Worm (Caenorhabditis elegans) whole organism, L1 larva: ENCODE results near the gene F55G7.5.

Experiments
- C34B4.2 ChIP-seq: sonication (generic microtip); optimal IDR thresholded peaks from 2 replicates; lab custom pipeline; 2017; ENCODE audit warnings: mild to moderate bottlenecking, missing genetic modification characterization, missing compliant biosample characterization
- F16B12.6 ChIP-seq: fragments of 150-350 bp; optimal IDR thresholded peaks from 2 replicates; lab custom pipeline; 2014; ENCODE audit warnings: missing biosample characterization, missing genetic modification characterization
- Y116A8C.19 ChIP-seq: sonication (generic microtip); optimal IDR thresholded peaks from 2 replicates; lab custom pipeline; 2016; ENCODE audit warnings: missing compliant biosample characterization, missing genetic modification characterization, borderline replicate concordance
- alr-1 ChIP-seq: fragments of 200-800 bp; sonication (Bioruptor generic); optimal IDR thresholded peaks from 2 replicates; lab custom pipeline; 2018; ENCODE audit warnings: borderline replicate concordance, mild to moderate bottlenecking, missing genetic modification characterization, missing compliant biosample characterization
- aly-2 ChIP-seq: fragments of 150-350 bp; optimal IDR thresholded peaks from 2 replicates; lab custom pipeline; 2014; ENCODE audit warnings: missing biosample characterization, missing genetic modification characterization
- blmp-1 ChIP-seq: fragments of 150-350 bp; optimal IDR thresholded peaks from 2 replicates; lab custom pipeline; 2014; ENCODE audit warnings: missing biosample characterization, missing genetic modification characterization
- ceh-8 ChIP-seq: fragments of 200-800 bp; sonication (Bioruptor generic); optimal IDR thresholded peaks from 2 replicates; lab custom pipeline; 2018; ENCODE audit warnings: mild to moderate bottlenecking, missing genetic modification characterization, moderate library complexity, missing compliant biosample characterization
- ceh-90 ChIP-seq: sonication (generic microtip); optimal IDR thresholded peaks from 2 replicates; lab custom pipeline; 2016; ENCODE audit warnings: missing genetic modification characterization, missing compliant biosample characterization
- ces-1 ChIP-seq: fragments of 150-350 bp; optimal IDR thresholded peaks from 2 replicates; lab custom pipeline; 2014; ENCODE audit warnings: missing biosample characterization, missing genetic modification reagents, missing genetic modification characterization
- dpl-1 ChIP-seq, 3 experiments: fragments of 150-350 bp in 2 of 3; sonication (generic microtip) in 1 of 3; optimal IDR thresholded peaks; 2 replicates each; lab custom pipeline; 2014 to 2017; ENCODE audit warnings: missing biosample characterization in 3 of 3, missing genetic modification characterization in 3 of 3, missing genetic modification reagents in 3 of 3
- dsc-1 ChIP-seq: sonication (generic microtip); optimal IDR thresholded peaks from 2 replicates; lab custom pipeline; 2016; ENCODE audit warnings: mild to moderate bottlenecking, missing genetic modification characterization, missing compliant biosample characterization
- egl-13 ChIP-seq: sonication (generic microtip); optimal IDR thresholded peaks from 2 replicates; lab custom pipeline; 2016; ENCODE audit warnings: missing genotype, missing genetic modification reagents, missing genetic modification characterization, missing compliant biosample characterization
- egl-27 ChIP-seq, 2 experiments: fragments of 150-350 bp in 1 of 2; sonication (generic microtip); optimal IDR thresholded peaks; 3 replicates each; lab custom pipeline; 2017 to 2018; ENCODE audit warnings: missing biosample characterization in 2 of 2, missing genetic modification characterization in 2 of 2, missing genetic modification reagents in 2 of 2
- elt-2 ChIP-seq: sonication (generic microtip); optimal IDR thresholded peaks from 2 replicates; lab custom pipeline; 2016; ENCODE audit warnings: missing genetic modification characterization, mild to moderate bottlenecking, inconsistent platforms, missing compliant biosample characterization, missing genetic modification reagents
- elt-3 ChIP-seq, 6 experiments: fragments of 150-350 bp in 1 of 6; sonication (generic microtip); optimal IDR thresholded peaks; 2 replicates each; lab custom pipeline; 2017 to 2018; ENCODE audit warnings: missing biosample characterization in 6 of 6, missing genetic modification characterization in 6 of 6, inconsistent platforms in 1 of 6
- fkh-10 ChIP-seq: sonication (generic microtip); optimal IDR thresholded peaks from 2 replicates; lab custom pipeline; 2017; ENCODE audit warnings: missing biosample characterization, missing genetic modification reagents, missing genetic modification characterization
- hpl-2 ChIP-seq: fragments of 150-350 bp; optimal IDR thresholded peaks from 2 replicates; lab custom pipeline; 2014; ENCODE audit warnings: missing biosample characterization, missing genetic modification reagents, missing genetic modification characterization
- isw-1 ChIP-seq: fragments of 200-800 bp; sonication (Bioruptor generic); IDR thresholded peaks from 2 replicates; pipeline ENCODE4 v1.3.6; 2022; ENCODE audit warnings: missing genetic modification characterization, missing compliant biosample characterization
- jun-1 ChIP-seq: fragments of 150-350 bp; optimal IDR thresholded peaks from 2 replicates; lab custom pipeline; 2014; ENCODE audit warnings: missing biosample characterization, missing genetic modification reagents, missing genetic modification characterization
- lin-14 ChIP-seq: fragments of 200-800 bp; sonication (Bioruptor generic); optimal IDR thresholded peaks from 2 replicates; lab custom pipeline; 2018; ENCODE audit warnings: mild to moderate bottlenecking, missing genetic modification characterization, moderate library complexity, missing compliant biosample characterization
- lin-35 ChIP-seq, 2 experiments: fragments of 150-350 bp; optimal IDR thresholded peaks; 2 replicates each; lab custom pipeline; 2014; ENCODE audit warnings: missing biosample characterization in 2 of 2, missing genetic modification characterization in 2 of 2, missing genetic modification reagents in 2 of 2
- lin-39 ChIP-seq: fragments of 150-350 bp; optimal IDR thresholded peaks from 2 replicates; lab custom pipeline; 2014; ENCODE audit warnings: missing biosample characterization, missing genetic modification reagents, missing genetic modification characterization
- lsy-2 ChIP-seq, 2 experiments: fragments of 150-350 bp; optimal IDR thresholded peaks; 2 replicates each; lab custom pipeline; 2014; ENCODE audit warnings: missing biosample characterization in 2 of 2, missing genetic modification characterization in 2 of 2
- mab-9 ChIP-seq: fragments of 200-800 bp; sonication (Bioruptor generic); IDR thresholded peaks from 2 replicates; pipeline ENCODE4 v1.3.6; 2022; ENCODE audit warnings: missing genetic modification reagents, missing genetic modification characterization, missing compliant biosample characterization
- mdl-1 ChIP-seq, 2 experiments: fragments of 150-350 bp; optimal IDR thresholded peaks; 2 replicates each; lab custom pipeline; 2014 to 2017; ENCODE audit warnings: missing biosample characterization in 2 of 2, missing genetic modification characterization in 2 of 2, inconsistent platforms in 1 of 2
- mef-2 ChIP-seq: fragments of 150-350 bp; optimal IDR thresholded peaks from 2 replicates; lab custom pipeline; 2014; ENCODE audit warnings: missing biosample characterization, missing genetic modification characterization
- mep-1 ChIP-seq: fragments of 150-350 bp; optimal IDR thresholded peaks from 2 replicates; lab custom pipeline; 2014; ENCODE audit warnings: missing biosample characterization, missing genetic modification characterization
- nhr-11 ChIP-seq: fragments of 150-350 bp; optimal IDR thresholded peaks from 2 replicates; lab custom pipeline; 2014; ENCODE audit warnings: missing biosample characterization, missing genetic modification characterization
- nhr-12 ChIP-seq: sonication (generic microtip); optimal IDR thresholded peaks from 2 replicates; lab custom pipeline; 2017; ENCODE audit warnings: missing biosample characterization, missing genetic modification characterization
- nhr-19 ChIP-seq: fragments of 200-800 bp; sonication (Bioruptor generic); conservative IDR thresholded peaks from 2 replicates; pipeline ENCODE4 v1.3.6; 2022; ENCODE audit warnings: missing genetic modification characterization, missing compliant biosample characterization
- nhr-20 ChIP-seq: sonication (generic microtip); optimal IDR thresholded peaks from 2 replicates; lab custom pipeline; 2016; ENCODE audit warnings: mild to moderate bottlenecking, missing genetic modification characterization, missing compliant biosample characterization
- nhr-237 ChIP-seq: fragments of 150-350 bp; optimal IDR thresholded peaks from 2 replicates; lab custom pipeline; 2014; ENCODE audit warnings: missing biosample characterization, missing genetic modification characterization
- nhr-28 ChIP-seq: fragments of 150-350 bp; optimal IDR thresholded peaks from 2 replicates; lab custom pipeline; 2014; ENCODE audit warnings: missing biosample characterization, missing genetic modification characterization
- nhr-77 ChIP-seq: fragments of 150-350 bp; optimal IDR thresholded peaks from 2 replicates; lab custom pipeline; 2014; ENCODE audit warnings: missing biosample characterization, missing genetic modification characterization
- nhr-85 ChIP-seq: sonication (generic microtip); peaks from one replicate; lab custom pipeline; 2016; ENCODE audit warnings: missing genetic modification characterization, inconsistent platforms, missing compliant biosample characterization
- pax-3 ChIP-seq: fragments of 200-800 bp; sonication (Bioruptor generic); optimal IDR thresholded peaks from 2 replicates; lab custom pipeline; 2018; ENCODE audit warnings: mild to moderate bottlenecking, missing genetic modification characterization, moderate library complexity, missing compliant biosample characterization
- skn-1 ChIP-seq: fragments of 150-350 bp; optimal IDR thresholded peaks from 2 replicates; lab custom pipeline; 2014; ENCODE audit warnings: missing biosample characterization, missing genetic modification characterization
- snpc-4 ChIP-seq: fragments of 150-350 bp; optimal IDR thresholded peaks from 2 replicates; lab custom pipeline; 2014; ENCODE audit warnings: missing biosample characterization, missing genetic modification characterization
- tlp-1 ChIP-seq: fragments of 150-350 bp; optimal IDR thresholded peaks from 2 replicates; lab custom pipeline; 2014; ENCODE audit warnings: missing biosample characterization, missing genetic modification characterization
- unc-30 ChIP-seq: sonication (generic microtip); optimal IDR thresholded peaks from 2 replicates; lab custom pipeline; 2017; ENCODE audit warnings: missing biosample characterization, missing genetic modification characterization
- zag-1 ChIP-seq: fragments of 150-350 bp; optimal IDR thresholded peaks from 2 replicates; lab custom pipeline; 2014; ENCODE audit warnings: missing biosample characterization, missing genetic modification characterization
- ztf-11 ChIP-seq, 2 experiments: sonication (generic microtip); optimal IDR thresholded peaks; 2 replicates each; lab custom pipeline; 2016 to 2017; ENCODE audit warnings: missing genetic modification characterization in 2 of 2, missing biosample characterization in 1 of 2, missing compliant biosample characterization in 1 of 2
- ztf-4 ChIP-seq: fragments of 150-350 bp; optimal IDR thresholded peaks from 2 replicates; lab custom pipeline; 2014; ENCODE audit warnings: missing biosample characterization, missing genetic modification characterization

F55G7.5 gene

DNA sequence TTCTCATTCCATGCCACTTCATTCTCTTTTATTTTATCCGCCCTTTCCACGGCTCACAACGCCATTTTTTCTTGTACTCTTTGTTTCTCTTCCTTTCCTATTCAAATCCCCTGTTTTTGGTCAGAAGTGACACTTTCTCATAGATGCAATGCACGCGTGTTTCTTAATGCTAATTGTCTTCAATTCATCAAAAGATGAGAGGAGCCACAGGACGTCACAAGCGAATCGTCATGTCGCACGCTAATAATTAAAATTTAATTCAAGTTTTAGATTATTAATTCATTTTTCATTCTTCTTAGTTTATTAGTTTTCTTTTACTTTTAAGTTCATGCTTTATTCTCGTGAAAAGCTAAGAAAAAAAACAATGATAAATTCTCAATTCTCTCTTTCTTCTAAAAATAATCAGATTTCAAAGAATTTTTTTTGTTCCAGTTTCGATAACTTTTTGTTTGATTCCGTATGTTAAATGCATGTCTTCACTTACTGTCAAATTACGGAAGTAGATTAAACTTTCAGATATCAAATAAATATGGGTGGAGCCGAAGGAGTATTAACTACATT is 17.9 kb downstream of the F55G7.5 start, which contains the start of gene Y62H9A.14:
Gene Y62H9A.14 (plus strand): TSS at position 511 of the 561 bp plus-strand sequence.
- peak; percentile 72 for TF ChIP-seq dsc-1 (tag; lab: Kevin White, UChicago)
- peak; percentile 60 for TF ChIP-seq ceh-8 (GFP tag; lab: Kevin White, UChicago)
- peak; percentile 22 for TF ChIP-seq lin-14 (GFP tag; lab: Kevin White, UChicago)
- TF ChIP-seq nhr-12 (tag; lab: Kevin White, UChicago) = no peak
- no peak for TF ChIP-seq pax-3

DNA sequence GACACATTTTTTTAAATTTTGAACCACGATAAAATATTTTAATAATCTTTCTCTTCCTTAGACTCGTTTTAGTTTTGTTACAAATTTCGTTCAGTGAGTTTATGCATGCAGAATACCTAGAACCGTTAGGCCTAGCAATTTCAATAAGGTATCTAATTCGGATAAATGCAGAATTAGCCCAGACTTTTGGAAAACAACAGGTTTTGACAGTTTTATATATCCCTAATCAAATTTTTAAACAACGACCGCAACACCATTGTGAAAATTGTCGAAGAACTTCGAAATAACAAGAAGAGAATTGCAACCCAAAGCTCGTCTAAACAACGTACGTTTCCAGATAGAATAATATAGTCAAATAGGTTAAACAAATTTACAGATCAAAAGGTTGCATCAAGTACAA is 20.7 kb downstream of the F55G7.5 start, which contains the start of gene Y62H9A.16:
Gene Y62H9A.16 (plus strand): TSS at position 301 of the 400 bp plus-strand sequence.
- TF ChIP-seq unc-30 (tag; lab: Kevin White, UChicago) = no peak
- TF ChIP-seq ztf-11 (tag; optimal IDR thresholded peaks at IDR 0.05; lab: Kevin White, UChicago) = no peak
- no peak for TF ChIP-seq nhr-28 (tag; lab: Kevin White, UChicago)
- no peak for TF ChIP-seq isw-1 (GFP tag; lab: Robert Waterston, UW)
- TF ChIP-seq ztf-4 (tag; lab: Kevin White, UChicago) = no peak
- TF ChIP-seq egl-13 (tag; lab: Kevin White, UChicago) = no peak
- TF ChIP-seq nhr-12 (tag; lab: Kevin White, UChicago) = no peak
- no peak for TF ChIP-seq alr-1
- no peak for TF ChIP-seq nhr-20
- no peak for TF ChIP-seq Y116A8C.19 (tag; lab: Kevin White, UChicago)
- no peak for TF ChIP-seq tlp-1 (tag; lab: Kevin White, UChicago)
- TF ChIP-seq elt-2 (tag; lab: Kevin White, UChicago) = no peak
- no peak for TF ChIP-seq mep-1 (tag; lab: Kevin White, UChicago)
- no peak for TF ChIP-seq dpl-1 (GFP tag; optimal IDR thresholded peaks at IDR 0.05; lab: Kevin White, UChicago)
- no peak for TF ChIP-seq zag-1 (tag; lab: Kevin White, UChicago)

DNA sequence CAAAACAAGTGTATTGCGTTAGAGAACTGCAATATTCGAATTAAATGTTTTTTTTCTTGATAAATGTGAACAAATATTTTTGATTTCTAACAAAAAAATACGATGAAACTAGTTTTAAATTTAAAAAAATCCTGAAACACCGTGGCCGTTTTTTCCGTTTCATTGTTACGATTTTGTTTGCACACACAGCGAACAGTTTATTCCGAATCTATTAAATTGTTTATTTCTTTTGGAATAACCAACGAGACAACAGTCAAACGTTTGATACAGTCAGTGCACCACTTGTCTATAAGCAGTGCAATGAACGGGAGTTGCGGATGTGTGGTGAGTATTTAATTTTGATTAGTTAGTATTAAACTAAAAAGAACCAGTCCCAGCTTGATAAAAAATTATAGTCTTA is 22.0 kb downstream of the F55G7.5 start, which contains the start of gene Y62H9A.13:
Gene Y62H9A.13 (plus strand): TSS at position 301 of the 400 bp plus-strand sequence.
- TF ChIP-seq lsy-2 (tag; optimal IDR thresholded peaks at IDR 0.05; lab: Kevin White, UChicago) (no peak), hpl-2 (GFP tag; lab: Kevin White, UChicago) (no peak), lin-39 (no peak), unc-30 (tag; lab: Kevin White, UChicago) (no peak), mab-9 (GFP tag; lab: Robert Waterston, UW) (no peak), mef-2 (no peak), snpc-4 (tag; lab: Kevin White, UChicago) (no peak), mep-1 (tag; lab: Kevin White, UChicago) (no peak), ztf-4 (tag; lab: Kevin White, UChicago) (no peak), nhr-77 (no peak), aly-2 (tag; lab: Kevin White, UChicago) (no peak), nhr-19 (GFP tag; lab: Robert Waterston, UW) (no peak), ces-1 (GFP tag; lab: Kevin White, UChicago) (no peak), dsc-1 (tag; lab: Kevin White, UChicago) (no peak), blmp-1 (no peak)

ce11 chrX:11913824-11914223 is 24.9 kb downstream of the F55G7.5 start, which contains the start of gene Y62H9A.12:
TSS of gene Y62H9A.12 (plus strand) at chrX:11914124.
- no peak for TF ChIP-seq lin-35 (GFP tag; optimal IDR thresholded peaks at IDR 0.05; lab: Kevin White, UChicago)
- TF ChIP-seq mdl-1 (tag; optimal IDR thresholded peaks at IDR 0.05; lab: Kevin White, UChicago) = no peak
- TF ChIP-seq pax-3 = no peak
- no peak for TF ChIP-seq nhr-85 (tag; lab: Kevin White, UChicago)

- TF ChIP-seq nhr-11 (tag; lab: Kevin White, UChicago) (no peak), mab-9 (GFP tag; lab: Robert Waterston, UW) (no peak), ztf-11 (tag; optimal IDR thresholded peaks at IDR 0.05; lab: Kevin White, UChicago) (no peak), lin-35 (GFP tag; optimal IDR thresholded peaks at IDR 0.05; lab: Kevin White, UChicago) (peak in 1 of 2 experiments; percentile 9), F16B12.6 (no peak), C34B4.2 (tag; lab: Kevin White, UChicago) (no peak), skn-1 (tag; lab: Kevin White, UChicago) (no peak), fkh-10 (no peak), nhr-85 (tag; lab: Kevin White, UChicago) (no peak), nhr-237 (tag; lab: Kevin White, UChicago) (no peak), lsy-2 (tag; optimal IDR thresholded peaks at IDR 0.05; lab: Kevin White, UChicago) (no peak), elt-3 (tag; optimal IDR thresholded peaks at IDR 0.05; lab: Kevin White, UChicago) (peak in 1 of 6 experiments; percentile 5), dpl-1 (GFP tag; optimal IDR thresholded peaks at IDR 0.05; lab: Kevin White, UChicago) (no peak), dsc-1 (tag; lab: Kevin White, UChicago) (no peak), nhr-12 (tag; lab: Kevin White, UChicago) (no peak), jun-1 (no peak), egl-27 (tag; optimal IDR thresholded peaks at IDR 0.05; lab: Kevin White, UChicago) (no peak), nhr-77 (no peak), ceh-90 (tag; lab: Kevin White, UChicago) (no peak)
Measured at ce11 chrX:11910046-11910445, 28.7 kb downstream of the F55G7.5 start, which contains the start of gene Y62H9A.15. TSS of gene Y62H9A.15 (minus strand) at chrX:11910145.
